Fruit fly (Drosophila melanogaster) whole organism, embryonic: ENCODE results near the gene CG14971.
A peak's percentile ranks its signal among the peaks of the same experiment; 100 is the strongest.

Source experiments
- Adf1 ChIP-seq: fragments of 200-800 bp; sonication (Bioruptor generic); IDR thresholded peaks from 2 replicates; pipeline ENCODE4 v1.3.6; 2022; ENCODE audit warnings: missing biosample characterization, missing genetic modification characterization
- Asciz ChIP-seq: fragments of 200-800 bp; sonication (Bioruptor generic); optimal IDR thresholded peaks from 2 replicates; lab custom pipeline; 2017; ENCODE audit warnings: missing biosample characterization, mild to moderate bottlenecking, missing genetic modification characterization, missing genetic modification reagents
- Atf3 ChIP-seq: fragments of 200-800 bp; sonication (Bioruptor generic); optimal IDR thresholded peaks from 3 replicates; lab custom pipeline; 2016; ENCODE audit warnings: missing biosample characterization, missing genetic modification characterization
- B-H2 ChIP-seq: fragments of 200-800 bp; sonication (Bioruptor generic); optimal IDR thresholded peaks from 2 replicates; lab custom pipeline; 2018; ENCODE audit warnings: missing biosample characterization, mild to moderate bottlenecking, missing genetic modification characterization
- BtbVII ChIP-seq: fragments of 200-800 bp; sonication (Bioruptor generic); optimal IDR thresholded peaks from 3 replicates; lab custom pipeline; 2017; ENCODE audit warnings: missing biosample characterization, mild to moderate bottlenecking, missing genetic modification characterization
- CG10431 ChIP-seq: fragments of 200-800 bp; sonication (Bioruptor generic); optimal IDR thresholded peaks from 3 replicates; lab custom pipeline; 2018; ENCODE audit warnings: missing biosample characterization, mild to moderate bottlenecking, missing genetic modification characterization
- CG12071 ChIP-seq: fragments of 200-800 bp; sonication (Bioruptor generic); optimal IDR thresholded peaks from 3 replicates; lab custom pipeline; 2018; ENCODE audit warnings: missing biosample characterization, mild to moderate bottlenecking, missing genetic modification characterization
- CG1233 ChIP-seq: fragments of 200-800 bp; sonication (Bioruptor generic); optimal IDR thresholded peaks from 4 replicates; lab custom pipeline; 2018; ENCODE audit warnings: missing biosample characterization, mild to moderate bottlenecking, missing genetic modification characterization
- CG12659 ChIP-seq: fragments of 200-800 bp; sonication (Bioruptor generic); optimal IDR thresholded peaks from 3 replicates; lab custom pipeline; 2017; ENCODE audit warnings: mild to moderate bottlenecking, missing biosample characterization, missing genetic modification reagents, missing genetic modification characterization
- CG12769 ChIP-seq: fragments of 200-800 bp; sonication (Bioruptor generic); optimal IDR thresholded peaks from 2 replicates; lab custom pipeline; 2019; ENCODE audit warnings: missing biosample characterization, mild to moderate bottlenecking, missing genetic modification characterization, moderate library complexity
- CG14050 ChIP-seq: fragments of 200-800 bp; sonication (Bioruptor generic); IDR thresholded peaks from 3 replicates; pipeline ENCODE4 v1.3.6; 2022; ENCODE audit warnings: missing biosample characterization, missing genetic modification characterization
- CG15514 ChIP-seq: fragments of 200-800 bp; sonication (Bioruptor generic); optimal IDR thresholded peaks from 3 replicates; lab custom pipeline; 2017; ENCODE audit warnings: missing biosample characterization, missing genetic modification characterization, mild to moderate bottlenecking, moderate library complexity, missing genetic modification reagents
- CG1602 ChIP-seq: fragments of 200-800 bp; sonication (Bioruptor generic); optimal IDR thresholded peaks from 3 replicates; lab custom pipeline; 2016; ENCODE audit warnings: missing biosample characterization, missing genetic modification characterization
- CG1603 ChIP-seq: fragments of 200-800 bp; sonication (Bioruptor generic); optimal IDR thresholded peaks from 2 replicates; lab custom pipeline; 2019; ENCODE audit warnings: missing biosample characterization, mild to moderate bottlenecking, missing genetic modification characterization, moderate library complexity
- CG17186 ChIP-seq: fragments of 200-800 bp; sonication (Bioruptor generic); optimal IDR thresholded peaks from 3 replicates; lab custom pipeline; 2017; ENCODE audit warnings: missing biosample characterization, missing genetic modification reagents, missing genetic modification characterization
- CG31224 ChIP-seq: fragments of 200-800 bp; sonication (Bioruptor generic); IDR thresholded peaks from 2 replicates; pipeline ENCODE4 v1.3.6; 2022; ENCODE audit warnings: missing biosample characterization, missing genetic modification characterization
- CG34422 ChIP-seq: fragments of 200-800 bp; sonication (Bioruptor generic); IDR thresholded peaks from 3 replicates; pipeline ENCODE4 v1.3.6; 2022; ENCODE audit warnings: missing biosample characterization, missing genetic modification characterization
- CG4328 ChIP-seq: fragments of 200-800 bp; sonication (Bioruptor generic); optimal IDR thresholded peaks from 3 replicates; lab custom pipeline; 2017; ENCODE audit warnings: missing biosample characterization, missing genetic modification reagents, missing genetic modification characterization
- CG4404 ChIP-seq: fragments of 200-800 bp; sonication (Bioruptor generic); IDR thresholded peaks from 2 replicates; pipeline ENCODE4 v1.3.6; 2022; ENCODE audit warnings: missing biosample characterization, missing genetic modification characterization
- CG5953 ChIP-seq: fragments of 200-800 bp; sonication (Bioruptor generic); IDR thresholded peaks from 2 replicates; pipeline ENCODE4 v1.3.6; 2022; ENCODE audit warnings: missing biosample characterization, missing genetic modification characterization
- CG6791 ChIP-seq: fragments of 200-800 bp; sonication (Bioruptor generic); IDR thresholded peaks from 3 replicates; pipeline ENCODE4 v1.3.6; 2022; ENCODE audit warnings: missing biosample characterization, missing genetic modification characterization; ENCODE audit not compliant: partially characterized antibody
- CG8281 ChIP-seq: fragments of 200-800 bp; sonication (Bioruptor generic); optimal IDR thresholded peaks from 2 replicates; lab custom pipeline; 2018; ENCODE audit warnings: missing biosample characterization, mild to moderate bottlenecking, missing genetic modification characterization, moderate library complexity
- D19A ChIP-seq: fragments of 200-800 bp; optimal IDR thresholded peaks from 3 replicates; lab custom pipeline; 2019; ENCODE audit warnings: missing biosample characterization, mild to moderate bottlenecking, missing genetic modification characterization, moderate library complexity
- Deaf1 ChIP-seq: fragments of 200-800 bp; optimal IDR thresholded peaks from 3 replicates; lab custom pipeline; 2019; ENCODE audit warnings: missing biosample characterization, mild to moderate bottlenecking, missing genetic modification characterization, moderate library complexity
- Dip3 ChIP-seq: fragments of 200-800 bp; sonication (Bioruptor generic); optimal IDR thresholded peaks from 3 replicates; lab custom pipeline; 2016; ENCODE audit warnings: missing biosample characterization, missing genetic modification characterization
- Drgx ChIP-seq: fragments of 200-800 bp; sonication (Bioruptor generic); IDR thresholded peaks from 2 replicates; pipeline ENCODE4 v1.3.6; 2022; ENCODE audit warnings: missing biosample characterization, missing genetic modification characterization
- Elba2 ChIP-seq: fragments of 200-800 bp; sonication (Bioruptor generic); optimal IDR thresholded peaks from 3 replicates; lab custom pipeline; 2016; ENCODE audit warnings: missing biosample characterization, missing genetic modification characterization
- Fer1 ChIP-seq: fragments of 200-800 bp; sonication (Bioruptor generic); optimal IDR thresholded peaks from 2 replicates; lab custom pipeline; 2017; ENCODE audit warnings: missing biosample characterization, mild to moderate bottlenecking, missing genetic modification characterization
- H2.0 ChIP-seq: fragments of 200-800 bp; sonication (Bioruptor generic); IDR thresholded peaks from 2 replicates; pipeline ENCODE4 v1.3.6; 2022; ENCODE audit warnings: missing biosample characterization, missing genetic modification characterization
- MTF-1 ChIP-seq: fragments of 200-800 bp; sonication (Bioruptor generic); optimal IDR thresholded peaks from 2 replicates; lab custom pipeline; 2018; ENCODE audit warnings: missing biosample characterization, mild to moderate bottlenecking, missing genetic modification characterization, borderline replicate concordance
- Meics ChIP-seq: fragments of 200-800 bp; sonication (Bioruptor generic); optimal IDR thresholded peaks from 2 replicates; lab custom pipeline; 2017; ENCODE audit warnings: missing biosample characterization, mild to moderate bottlenecking, missing genetic modification characterization
- Rx ChIP-seq: fragments of 200-800 bp; sonication (Bioruptor generic); IDR thresholded peaks from 2 replicates; pipeline ENCODE4 v1.3.6; 2022; ENCODE audit warnings: missing biosample characterization, missing genetic modification characterization
- Side ChIP-seq: fragments of 200-800 bp; sonication (Bioruptor generic); optimal IDR thresholded peaks from 2 replicates; lab custom pipeline; 2016; ENCODE audit warnings: missing biosample characterization, missing genetic modification characterization
- Tbp ChIP-seq: fragments of >200 bp; optimal IDR thresholded peaks from 2 replicates; lab custom pipeline; 2018; ENCODE audit warnings: missing biosample characterization, missing genetic modification characterization
- ap ChIP-seq: fragments of 200-800 bp; sonication (Bioruptor generic); IDR thresholded peaks from 2 replicates; pipeline ENCODE4 v1.3.6; 2022; ENCODE audit warnings: missing biosample characterization, missing genetic modification characterization
- bowl ChIP-seq: fragments of 200-800 bp; sonication (Bioruptor generic); IDR thresholded peaks from 2 replicates; pipeline ENCODE4 v1.3.6; 2022; ENCODE audit warnings: missing biosample characterization, missing genetic modification characterization
- caup ChIP-seq: fragments of 200-800 bp; sonication (Bioruptor generic); optimal IDR thresholded peaks from 3 replicates; lab custom pipeline; 2017; ENCODE audit warnings: missing biosample characterization, mild to moderate bottlenecking, missing genetic modification characterization, moderate library complexity; ENCODE audit not compliant: severe bottlenecking
- da ChIP-seq: fragments of 200-800 bp; sonication (Bioruptor generic); optimal IDR thresholded peaks from 2 replicates; lab custom pipeline; 2016; ENCODE audit warnings: missing biosample characterization, missing genetic modification characterization
- dan ChIP-seq: fragments of 200-800 bp; sonication (Bioruptor generic); IDR thresholded peaks from 2 replicates; pipeline ENCODE4 v1.3.6; 2022; ENCODE audit warnings: missing biosample characterization, missing genetic modification characterization
- dysf ChIP-seq: fragments of 200-800 bp; sonication (Bioruptor generic); IDR thresholded peaks from 3 replicates; pipeline ENCODE4 v1.3.6; 2022; ENCODE audit warnings: missing biosample characterization, missing genetic modification characterization
- exex ChIP-seq: fragments of 200-800 bp; sonication (Bioruptor generic); optimal IDR thresholded peaks from 4 replicates; lab custom pipeline; 2018; ENCODE audit warnings: missing biosample characterization, mild to moderate bottlenecking, missing genetic modification characterization, moderate library complexity
- fd3F ChIP-seq: fragments of 200-800 bp; sonication (Bioruptor generic); optimal IDR thresholded peaks from 2 replicates; lab custom pipeline; 2018; ENCODE audit warnings: missing biosample characterization, mild to moderate bottlenecking, missing genetic modification characterization, moderate library complexity
- ftz-f1 ChIP-seq: fragments of 200-800 bp; sonication (Bioruptor generic); optimal IDR thresholded peaks from 2 replicates; lab custom pipeline; 2016; ENCODE audit warnings: missing biosample characterization, missing genetic modification characterization
- gce ChIP-seq: fragments of 200-800 bp; sonication (Bioruptor generic); IDR thresholded peaks from 3 replicates; pipeline ENCODE4 v1.3.6; 2022; ENCODE audit warnings: missing biosample characterization, missing genetic modification characterization
- gem ChIP-seq: fragments of 200-800 bp; sonication (Bioruptor generic); optimal IDR thresholded peaks from 2 replicates; lab custom pipeline; 2019; ENCODE audit warnings: missing biosample characterization, mild to moderate bottlenecking, missing genetic modification characterization, moderate library complexity
- grn ChIP-seq: fragments of 200-800 bp; sonication (Bioruptor generic); optimal IDR thresholded peaks from 3 replicates; lab custom pipeline; 2017; ENCODE audit warnings: missing biosample characterization, missing genetic modification characterization
- nau ChIP-seq: fragments of 200-800 bp; sonication (Bioruptor generic); optimal IDR thresholded peaks from 3 replicates; lab custom pipeline; 2017; ENCODE audit warnings: missing biosample characterization, mild to moderate bottlenecking, missing genetic modification characterization, missing genetic modification reagents
- pfk ChIP-seq: fragments of 200-800 bp; sonication (Bioruptor generic); optimal IDR thresholded peaks from 2 replicates; lab custom pipeline; 2018; ENCODE audit warnings: missing biosample characterization, mild to moderate bottlenecking, missing genetic modification characterization, moderate library complexity
- sr ChIP-seq: fragments of 200-800 bp; sonication (Bioruptor generic); IDR thresholded peaks from 3 replicates; pipeline ENCODE4 v1.3.6; 2022; ENCODE audit warnings: missing biosample characterization, missing genetic modification characterization
- ssp ChIP-seq: fragments of 200-800 bp; sonication (Bioruptor generic); IDR thresholded peaks from 2 replicates; pipeline ENCODE4 v1.3.6; 2022; ENCODE audit warnings: missing biosample characterization, missing genetic modification characterization
- stc ChIP-seq: fragments of 200-800 bp; sonication (Bioruptor generic); IDR thresholded peaks from 2 replicates; pipeline ENCODE4 v1.3.6; 2022; ENCODE audit warnings: missing biosample characterization, missing genetic modification characterization
- yki ChIP-seq: fragments of >200 bp; optimal IDR thresholded peaks from 3 replicates; lab custom pipeline; 2018

The CG14971 gene

DNA sequence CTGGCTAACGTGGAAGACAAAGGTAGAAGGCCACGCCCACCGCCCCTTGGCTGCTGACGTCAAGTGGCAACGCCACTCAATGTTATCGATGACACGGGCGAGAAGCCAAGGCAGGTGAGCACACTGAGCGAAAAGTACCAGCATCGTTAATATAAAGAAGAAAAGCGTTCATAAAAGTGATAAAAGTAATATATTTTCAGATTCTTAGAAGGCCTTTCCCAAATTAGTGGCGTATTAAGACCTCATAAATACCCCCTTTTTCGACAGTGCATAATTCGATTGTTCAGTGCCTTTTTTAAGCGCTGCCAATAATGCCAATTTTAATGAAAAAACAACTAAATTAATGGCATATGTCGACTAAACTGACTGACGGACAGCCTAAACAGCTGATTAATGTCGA is 21.4 kb downstream of the CG14971 start (continued):
- TF ChIP-seq CG34422 (no peak), CG12659 (GFP tag; lab: Kevin White, UChicago) (peak; percentile 22), Dip3 (GFP tag; lab: Kevin White, UChicago) (no peak), CG12769 (tag; lab: Kevin White, UChicago) (no peak), Atf3 (GFP tag; lab: Kevin White, UChicago) (no peak), Rx (GFP tag; lab: Robert Waterston, UW) (no peak), CG12071 (GFP tag; lab: Kevin White, UChicago) (no peak), D19A (tag; lab: Kevin White, UChicago) (no peak), stc (GFP tag; lab: Robert Waterston, UW) (no peak), CG1233 (no peak), Deaf1 (no peak), CG14050 (GFP tag; lab: Robert Waterston, UW) (0 out of 3 replicates have a peak, but pooled peaks have one; percentile 16), ssp (GFP tag; lab: Robert Waterston, UW) (no peak), CG6791 (GFP tag; lab: Robert Waterston, UW) (no peak), CG4328 (GFP tag; lab: Kevin White, UChicago) (no peak), da (GFP tag; lab: Kevin White, UChicago) (no peak), bowl (GFP tag; lab: Robert Waterston, UW) (no peak), Drgx (no peak), caup (GFP tag; lab: Kevin White, UChicago) (no peak), H2.0 (GFP tag; lab: Robert Waterston, UW) (no peak), pfk (GFP tag; lab: Kevin White, UChicago) (no peak), CG17186 (GFP tag; lab: Kevin White, UChicago) (no peak), CG1603 (no peak), CG15514 (GFP tag; lab: Kevin White, UChicago) (no peak), gem (tag; lab: Kevin White, UChicago) (peak; percentile 58), CG4404 (GFP tag; lab: Robert Waterston, UW) (no peak), dan (no peak), nau (GFP tag; lab: Kevin White, UChicago) (no peak), yki (lab: Kevin White, UChicago) (no peak), Meics (GFP tag; lab: Kevin White, UChicago) (peak; percentile 30), ap (GFP tag; lab: Robert Waterston, UW) (peak; percentile 55; the same call in 1 of the 2 replicates), sr (GFP tag; lab: Robert Waterston, UW) (no peak), CG1602 (GFP tag; lab: Kevin White, UChicago) (peak; percentile 14), Elba2 (GFP tag; lab: Kevin White, UChicago) (no peak), MTF-1 (GFP tag; lab: Kevin White, UChicago) (no peak), Asciz (no peak), Fer1 (GFP tag; lab: Kevin White, UChicago) (no peak), Adf1 (no peak), CG5953 (no peak), CG31224 (GFP tag; lab: Robert Waterston, UW) (no peak)

DNA sequence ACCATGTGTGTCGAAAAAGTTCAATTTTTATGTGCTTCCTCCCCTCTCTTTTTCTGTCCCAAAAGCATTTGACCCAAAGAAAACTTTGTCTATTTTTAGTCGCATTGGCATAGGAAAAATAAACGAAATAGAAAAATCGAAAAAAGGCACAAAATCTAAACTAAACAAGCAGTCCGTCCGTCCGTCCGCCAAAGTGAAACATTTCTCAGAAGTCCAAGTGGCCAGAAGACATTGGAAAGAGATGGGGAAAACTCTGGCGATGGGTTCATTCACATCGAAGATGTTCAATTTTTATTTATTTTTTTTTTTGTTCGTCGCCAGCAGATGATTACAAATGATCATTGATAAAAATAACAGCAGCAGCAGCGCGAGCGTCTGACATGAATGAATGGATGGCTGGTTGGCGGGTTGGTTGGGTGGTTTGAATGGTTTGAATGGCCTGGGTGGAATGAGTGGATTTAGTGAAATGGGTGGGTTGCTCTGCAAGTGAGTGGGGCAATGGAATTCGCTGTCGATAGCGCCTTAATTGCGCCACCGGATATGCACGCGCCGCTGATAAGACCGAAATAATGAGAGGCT is 23.1 kb downstream of the CG14971 start:
- TF ChIP-seq fd3F (GFP tag; lab: Kevin White, UChicago) (no peak), CG12769 (tag; lab: Kevin White, UChicago) (no peak), exex (no peak), grn (GFP tag; lab: Kevin White, UChicago) (peak; percentile 38), ftz-f1 (GFP tag; lab: Kevin White, UChicago) (no peak), dysf (GFP tag; lab: Robert Waterston, UW) (no peak), BtbVII (GFP tag; lab: Kevin White, UChicago) (no peak), sr (GFP tag; lab: Robert Waterston, UW) (peak; percentile 39; the same call in 1 of the 3 replicates), CG10431 (GFP tag; lab: Kevin White, UChicago) (no peak), B-H2 (GFP tag; lab: Kevin White, UChicago) (no peak), Tbp (GFP tag; lab: Kevin White, UChicago) (no peak), gce (GFP tag; lab: Robert Waterston, UW) (no peak), CG8281 (tag; lab: Kevin White, UChicago) (peak; percentile 25), Side (GFP tag; lab: Kevin White, UChicago) (no peak)
